Fruit fly (Drosophila melanogaster) whole organism, embryonic: ENCODE data around the gene mRpL19.

ENCODE experiments used
- BtbVII ChIP-seq: fragments of 200-800 bp; sonication (Bioruptor generic); optimal IDR thresholded peaks from 3 replicates; lab custom pipeline; 2017; ENCODE audit warnings: missing biosample characterization, mild to moderate bottlenecking, missing genetic modification characterization
- C15 ChIP-seq: fragments of 200-800 bp; sonication (Bioruptor generic); IDR thresholded peaks from 3 replicates; pipeline ENCODE4 v1.3.6; 2022; ENCODE audit warnings: missing biosample characterization, missing genetic modification characterization
- CG10274 ChIP-seq: fragments of 200-800 bp; sonication (Bioruptor generic); optimal IDR thresholded peaks from 3 replicates; lab custom pipeline; 2017; ENCODE audit warnings: missing biosample characterization, mild to moderate bottlenecking, missing genetic modification characterization
- CG13775 ChIP-seq: fragments of 200-800 bp; sonication (Bioruptor generic); optimal IDR thresholded peaks from 3 replicates; lab custom pipeline; 2017; ENCODE audit warnings: missing biosample characterization, mild to moderate bottlenecking, missing genetic modification characterization
- CG14014 ChIP-seq: fragments of 200-800 bp; sonication (Bioruptor generic); IDR thresholded peaks from 2 replicates; pipeline ENCODE4 v1.3.6; 2022; ENCODE audit warnings: missing biosample characterization, missing genetic modification characterization
- CG14667 ChIP-seq: fragments of 200-800 bp; sonication (Bioruptor generic); IDR thresholded peaks from 2 replicates; pipeline ENCODE4 v1.3.6; 2022; ENCODE audit warnings: missing biosample characterization, missing genetic modification characterization
- CG15011 ChIP-seq: fragments of 200-800 bp; sonication (Bioruptor generic); optimal IDR thresholded peaks from 3 replicates; lab custom pipeline; 2018; ENCODE audit warnings: missing biosample characterization, mild to moderate bottlenecking, missing genetic modification characterization
- CG15479 ChIP-seq: fragments of 200-800 bp; sonication (Bioruptor generic); optimal IDR thresholded peaks from 3 replicates; lab custom pipeline; 2019; ENCODE audit warnings: missing biosample characterization, mild to moderate bottlenecking, missing genetic modification characterization, moderate library complexity
- CG15514 ChIP-seq: fragments of 200-800 bp; sonication (Bioruptor generic); optimal IDR thresholded peaks from 3 replicates; lab custom pipeline; 2017; ENCODE audit warnings: missing biosample characterization, missing genetic modification characterization, mild to moderate bottlenecking, moderate library complexity, missing genetic modification reagents
- CG17186 ChIP-seq: fragments of 200-800 bp; sonication (Bioruptor generic); optimal IDR thresholded peaks from 3 replicates; lab custom pipeline; 2017; ENCODE audit warnings: missing biosample characterization, missing genetic modification reagents, missing genetic modification characterization
- CG17359 ChIP-seq: fragments of 200-800 bp; sonication (Bioruptor generic); optimal IDR thresholded peaks from 3 replicates; lab custom pipeline; 2018; ENCODE audit warnings: missing biosample characterization, mild to moderate bottlenecking, missing genetic modification characterization, moderate library complexity
- CG18619 ChIP-seq: fragments of 200-800 bp; sonication (Bioruptor generic); optimal IDR thresholded peaks from 3 replicates; lab custom pipeline; 2017; ENCODE audit warnings: missing biosample characterization, mild to moderate bottlenecking, missing genetic modification characterization
- CG32532 ChIP-seq: fragments of 200-800 bp; sonication (Bioruptor generic); IDR thresholded peaks from 2 replicates; pipeline ENCODE4 v1.3.6; 2022; ENCODE audit warnings: missing biosample characterization, missing genetic modification characterization
- CG34224 ChIP-seq: fragments of 200-800 bp; sonication (Bioruptor generic); IDR thresholded peaks from 3 replicates; pipeline ENCODE4 v1.3.6; 2022; ENCODE audit warnings: missing biosample characterization, missing genetic modification characterization; ENCODE audit not compliant: partially characterized antibody
- CG34376 ChIP-seq: fragments of 200-800 bp; sonication (Bioruptor generic); optimal IDR thresholded peaks from 2 replicates; lab custom pipeline; 2018; ENCODE audit warnings: missing biosample characterization, mild to moderate bottlenecking, missing genetic modification characterization
- CG4328 ChIP-seq: fragments of 200-800 bp; sonication (Bioruptor generic); optimal IDR thresholded peaks from 3 replicates; lab custom pipeline; 2017; ENCODE audit warnings: missing biosample characterization, missing genetic modification reagents, missing genetic modification characterization
- CG6765 ChIP-seq: fragments of 200-800 bp; sonication (Bioruptor generic); optimal IDR thresholded peaks from 3 replicates; lab custom pipeline; 2017; ENCODE audit warnings: missing biosample characterization, mild to moderate bottlenecking, missing genetic modification characterization
- CG6854 ChIP-seq: fragments of 200-800 bp; sonication (Bioruptor generic); optimal IDR thresholded peaks from 3 replicates; lab custom pipeline; 2017; ENCODE audit warnings: missing biosample characterization, mild to moderate bottlenecking, missing genetic modification characterization
- CG9727 ChIP-seq: fragments of 200-800 bp; sonication (Bioruptor generic); optimal IDR thresholded peaks from 3 replicates; lab custom pipeline; 2017; ENCODE audit warnings: missing biosample characterization, mild to moderate bottlenecking, missing genetic modification characterization
- CG9797 ChIP-seq: fragments of 200-800 bp; sonication (Bioruptor generic); optimal IDR thresholded peaks from 3 replicates; lab custom pipeline; 2018; ENCODE audit warnings: missing biosample characterization, mild to moderate bottlenecking, missing genetic modification characterization
- CoRest ChIP-seq: fragments of 200-800 bp; sonication (Bioruptor generic); optimal IDR thresholded peaks from 3 replicates; lab custom pipeline; 2018; ENCODE audit warnings: missing biosample characterization, mild to moderate bottlenecking, missing genetic modification characterization, moderate library complexity
- CrebB ChIP-seq: fragments of 200-800 bp; sonication (Bioruptor generic); optimal IDR thresholded peaks from 3 replicates; lab custom pipeline; 2018; ENCODE audit warnings: missing biosample characterization, mild to moderate bottlenecking, missing genetic modification characterization
- Ets65A ChIP-seq: fragments of 200-800 bp; sonication (Bioruptor generic); peaks from one replicate; lab custom pipeline; 2016; ENCODE audit warnings: missing biosample characterization, missing genetic modification characterization
- Fer2 ChIP-seq: fragments of 200-800 bp; sonication (Bioruptor generic); optimal IDR thresholded peaks from 2 replicates; lab custom pipeline; 2018; ENCODE audit warnings: missing biosample characterization, mild to moderate bottlenecking, missing genetic modification characterization, moderate library complexity
- HHEX ChIP-seq: fragments of 200-800 bp; sonication (Bioruptor generic); optimal IDR thresholded peaks from 3 replicates; lab custom pipeline; 2017; ENCODE audit warnings: missing biosample characterization, mild to moderate bottlenecking, missing genetic modification characterization, missing genetic modification reagents
- Meics ChIP-seq: fragments of 200-800 bp; sonication (Bioruptor generic); optimal IDR thresholded peaks from 2 replicates; lab custom pipeline; 2017; ENCODE audit warnings: missing biosample characterization, mild to moderate bottlenecking, missing genetic modification characterization
- Nf-YB ChIP-seq: fragments of 200-800 bp; sonication (Bioruptor generic); optimal IDR thresholded peaks from 3 replicates; lab custom pipeline; 2019; ENCODE audit warnings: missing biosample characterization, mild to moderate bottlenecking, missing genetic modification characterization, moderate library complexity
- Oaz ChIP-seq: fragments of 200-800 bp; sonication (Bioruptor generic); IDR thresholded peaks from 2 replicates; pipeline ENCODE4 v1.3.6; 2022; ENCODE audit warnings: missing biosample characterization, missing genetic modification characterization
- Rfx ChIP-seq: fragments of 200-800 bp; sonication (Bioruptor generic); IDR thresholded peaks from 2 replicates; pipeline ENCODE4 v1.3.6; 2022; ENCODE audit warnings: missing biosample characterization, missing genetic modification characterization
- Sry-β ChIP-seq: fragments of 200-800 bp; sonication (Bioruptor generic); optimal IDR thresholded peaks from 2 replicates; lab custom pipeline; 2018; ENCODE audit warnings: missing biosample characterization, mild to moderate bottlenecking, missing genetic modification characterization, moderate library complexity
- YL-1 ChIP-seq: fragments of 200-800 bp; sonication (Bioruptor generic); optimal IDR thresholded peaks from 3 replicates; lab custom pipeline; 2017; ENCODE audit warnings: missing biosample characterization, mild to moderate bottlenecking, missing genetic modification characterization
- az2 ChIP-seq: fragments of 200-800 bp; sonication (Bioruptor generic); optimal IDR thresholded peaks from 3 replicates; lab custom pipeline; 2016; ENCODE audit warnings: missing biosample characterization, missing genetic modification characterization
- bab2 ChIP-seq: fragments of 200-800 bp; sonication (Bioruptor generic); optimal IDR thresholded peaks from 2 replicates; lab custom pipeline; 2016; ENCODE audit warnings: missing biosample characterization, missing genetic modification characterization
- chm ChIP-seq: fragments of 200-800 bp; sonication (Bioruptor generic); IDR thresholded peaks from 2 replicates; pipeline ENCODE4 v1.3.6; 2022; ENCODE audit warnings: missing biosample characterization, missing genetic modification characterization
- ewg ChIP-seq: fragments of 200-800 bp; sonication (Bioruptor generic); optimal IDR thresholded peaks from 3 replicates; lab custom pipeline; 2017; ENCODE audit warnings: mild to moderate bottlenecking, missing biosample characterization, missing genetic modification reagents, missing genetic modification characterization
- ken ChIP-seq: fragments of 200-800 bp; sonication (Bioruptor generic); IDR thresholded peaks from 3 replicates; pipeline ENCODE4 v1.3.6; 2022; ENCODE audit warnings: missing biosample characterization, missing genetic modification characterization
- lab ChIP-seq: fragments of 200-800 bp; sonication (Bioruptor generic); optimal IDR thresholded peaks from 3 replicates; lab custom pipeline; 2017; ENCODE audit warnings: missing biosample characterization, missing genetic modification characterization, mild to moderate bottlenecking, moderate library complexity, missing genetic modification reagents
- lola ChIP-seq, 3 experiments: fragments of >200 bp in 2 of 3; fragments of 200-800 bp in 1 of 3; sonication (Bioruptor generic) in 1 of 3; optimal IDR thresholded peaks; 2 replicates each; lab custom pipeline; 2017 to 2019; ENCODE audit warnings: missing biosample characterization in 3 of 3, missing genetic modification characterization in 3 of 3, mild to moderate bottlenecking in 1 of 3, moderate library complexity in 1 of 3
- nom ChIP-seq: fragments of 200-800 bp; sonication (Bioruptor generic); optimal IDR thresholded peaks from 2 replicates; lab custom pipeline; 2017; ENCODE audit warnings: missing biosample characterization, missing genetic modification characterization, mild to moderate bottlenecking, moderate library complexity, missing genetic modification reagents
- pfk ChIP-seq: fragments of 200-800 bp; sonication (Bioruptor generic); optimal IDR thresholded peaks from 2 replicates; lab custom pipeline; 2018; ENCODE audit warnings: missing biosample characterization, mild to moderate bottlenecking, missing genetic modification characterization, moderate library complexity
- psq ChIP-seq: fragments of 200-800 bp; sonication (Bioruptor generic); optimal IDR thresholded peaks from 2 replicates; lab custom pipeline; 2017; ENCODE audit warnings: missing biosample characterization, missing genetic modification characterization
- schlank ChIP-seq: fragments of 200-800 bp; sonication (Bioruptor generic); optimal IDR thresholded peaks from 2 replicates; lab custom pipeline; 2018; ENCODE audit warnings: missing biosample characterization, mild to moderate bottlenecking, missing genetic modification characterization
- scrt ChIP-seq: fragments of 200-800 bp; sonication (Bioruptor generic); optimal IDR thresholded peaks from 2 replicates; lab custom pipeline; 2018; ENCODE audit warnings: missing biosample characterization, mild to moderate bottlenecking, missing genetic modification characterization, moderate library complexity
- sens-2 ChIP-seq: fragments of 200-800 bp; sonication (Bioruptor generic); IDR thresholded peaks from 2 replicates; pipeline ENCODE4 v1.3.6; 2022; ENCODE audit warnings: missing biosample characterization, missing genetic modification characterization
- sqz ChIP-seq: fragments of 200-800 bp; sonication (Bioruptor generic); optimal IDR thresholded peaks from 3 replicates; lab custom pipeline; 2018; ENCODE audit warnings: missing biosample characterization, mild to moderate bottlenecking, missing genetic modification characterization
- tll ChIP-seq, 2 experiments: fragments of 200-800 bp in 1 of 2; fragments of >200 bp in 1 of 2; sonication (Bioruptor generic) in 1 of 2; optimal IDR thresholded peaks; 2 replicates each; lab custom pipeline; 2017 to 2019; ENCODE audit warnings: missing biosample characterization in 2 of 2, missing genetic modification characterization in 2 of 2, mild to moderate bottlenecking in 1 of 2, moderate library complexity in 1 of 2
- z ChIP-seq: fragments of 200-800 bp; sonication (Bioruptor generic); IDR thresholded peaks from 3 replicates; pipeline ENCODE4 v1.3.6; 2022; ENCODE audit warnings: missing biosample characterization, missing genetic modification characterization

Gene mRpL19

dm6 chr3R:8694110-8694826, 20.4 kb downstream of the mRpL19 start (continued):
- TF ChIP-seq Rfx (GFP tag; lab: Robert Waterston, UW) = peak; percentile 66; the same call in 1 of the 2 replicates
- TF ChIP-seq sqz = peak; percentile 93
- peak; percentile 84 for TF ChIP-seq CG17359
- 0 out of 2 replicates have a peak, but pooled peaks have one; percentile 45 for TF ChIP-seq CG14014 (GFP tag; lab: Robert Waterston, UW)
- no peak for TF ChIP-seq CG9797
- TF ChIP-seq psq (GFP tag; lab: Kevin White, UChicago) = no peak
- peak; percentile 66 for TF ChIP-seq Nf-YB (GFP tag; lab: Kevin White, UChicago)
- TF ChIP-seq CG13775 (GFP tag; lab: Kevin White, UChicago) = peak; percentile 17
- TF ChIP-seq CG14667 (GFP tag; lab: Robert Waterston, UW) = no peak
- peak; percentile 30 for TF ChIP-seq Fer2 (tag; lab: Kevin White, UChicago)
- TF ChIP-seq tll (GFP tag; optimal IDR thresholded peaks at IDR 0.05; lab: Kevin White, UChicago) = peak in 1 of 2 experiments; percentile 80
- no peak for TF ChIP-seq lola (GFP tag; optimal IDR thresholded peaks at IDR 0.05; lab: Kevin White, UChicago)
- peak; percentile 74; the same call in 1 of the 2 replicates for TF ChIP-seq CG32532 (GFP tag; lab: Robert Waterston, UW)
- peak; percentile 56 for TF ChIP-seq lab (GFP tag; lab: Kevin White, UChicago)
- TF ChIP-seq Meics = peak; percentile 54
- TF ChIP-seq CrebB = peak; percentile 74
- peak; percentile 32 for TF ChIP-seq CG4328 (GFP tag; lab: Kevin White, UChicago)
- peak; percentile 96 for TF ChIP-seq nom (GFP tag; lab: Kevin White, UChicago)
- peak; percentile 33 for TF ChIP-seq pfk (GFP tag; lab: Kevin White, UChicago)
- TF ChIP-seq Oaz (GFP tag; lab: Robert Waterston, UW) = 0 out of 2 replicates have a peak, but pooled peaks have one; percentile 18
- TF ChIP-seq bab2 (GFP tag; lab: Kevin White, UChicago) = no peak
- peak; percentile 56 for TF ChIP-seq Ets65A
- peak; percentile 55 for TF ChIP-seq schlank
- TF ChIP-seq CG9727 = peak; percentile 42
- peak; percentile 89 for TF ChIP-seq z (GFP tag; lab: Robert Waterston, UW)
- TF ChIP-seq ewg (GFP tag; lab: Kevin White, UChicago) = peak; percentile 68
- peak; percentile 77 for TF ChIP-seq CG6854
- no peak for TF ChIP-seq az2
- TF ChIP-seq CG17186 (GFP tag; lab: Kevin White, UChicago) = no peak
- peak; percentile 2 for TF ChIP-seq CG15011 (GFP tag; lab: Kevin White, UChicago)
- TF ChIP-seq CG34224 (GFP tag; lab: Robert Waterston, UW) = no peak
- peak; percentile 84 for TF ChIP-seq BtbVII
- no peak for TF ChIP-seq CG10274 (GFP tag; lab: Kevin White, UChicago)
- 0 out of 2 replicates have a peak, but pooled peaks have one; percentile 17 for TF ChIP-seq sens-2 (GFP tag; lab: Robert Waterston, UW)
- TF ChIP-seq C15 (GFP tag; lab: Robert Waterston, UW) = peak; percentile 31; the same call in 1 of the 3 replicates
- TF ChIP-seq CoRest (tag; lab: Kevin White, UChicago) = no peak
- peak; percentile 89 for TF ChIP-seq CG6765 (GFP tag; lab: Kevin White, UChicago)
- no peak for TF ChIP-seq YL-1
- peak; percentile 70 for TF ChIP-seq CG15514 (GFP tag; lab: Kevin White, UChicago)
- no peak for TF ChIP-seq ken (GFP tag; lab: Robert Waterston, UW)
- TF ChIP-seq CG34376 (GFP tag; lab: Kevin White, UChicago) = peak; percentile 95
- peak; percentile 29 for TF ChIP-seq CG18619
- peak; percentile 50; the same call in 1 of the 2 replicates for TF ChIP-seq chm (GFP tag; lab: Robert Waterston, UW)
- TF ChIP-seq CG15479 (GFP tag; lab: Kevin White, UChicago) = peak; percentile 58
- TF ChIP-seq scrt (GFP tag; lab: Kevin White, UChicago) = peak; percentile 37
- peak; percentile 32 for TF ChIP-seq HHEX (GFP tag; lab: Kevin White, UChicago)
- no peak for TF ChIP-seq Sry-β
